Worm (Caenorhabditis elegans) whole organism, L4/young adult: ENCODE measurements around the gene glo-3.

ENCODE experiments used
- W03F9.2 ChIP-seq: fragments of 150-350 bp; optimal IDR thresholded peaks from 2 replicates; lab custom pipeline; 2014; ENCODE audit warnings: missing biosample characterization, missing genetic modification characterization
- dao-5 ChIP-seq: sonication (generic microtip); optimal IDR thresholded peaks from 2 replicates; lab custom pipeline; 2016; ENCODE audit warnings: missing genotype, missing genetic modification characterization, moderate library complexity, missing compliant biosample characterization
- him-1 ChIP-seq: sonication (generic microtip); optimal IDR thresholded peaks from 2 replicates; lab custom pipeline; 2016; ENCODE audit warnings: missing genotype, missing genetic modification reagents, missing genetic modification characterization, missing compliant biosample characterization

DNA sequence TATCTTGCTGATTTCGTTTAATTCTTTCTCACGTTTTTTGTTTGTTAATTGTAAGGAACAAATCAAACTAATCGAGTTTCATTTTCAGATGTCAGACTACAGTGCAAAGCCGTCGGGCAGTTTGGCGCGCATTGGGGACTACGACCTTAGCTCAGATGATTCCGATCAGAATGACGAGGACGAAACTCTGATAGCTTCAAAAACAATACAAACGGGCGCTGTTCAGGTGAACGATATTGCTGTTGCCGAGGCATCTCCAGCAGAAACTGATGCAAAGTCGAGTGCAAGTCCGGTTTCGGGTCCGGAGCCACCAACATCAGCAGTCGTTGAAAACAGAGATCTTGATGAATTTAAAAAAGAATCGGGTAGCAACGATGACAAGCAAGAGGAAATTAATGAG is 35.7 kb downstream of the glo-3 start, which contains the start of gene bet-2:
- TF ChIP-seq dao-5 (tag; lab: Kevin White, UChicago) (no peak), him-1 (tag; lab: Kevin White, UChicago) (no peak), W03F9.2 (tag; lab: Kevin White, UChicago) (no peak)
